Fruit fly (Drosophila melanogaster) Kc167 (cell line): ENCODE data around the gene Fign.

ENCODE experiments used
- Myc ChIP-seq: fragments of >200 bp; optimal IDR thresholded peaks from 2 replicates; lab custom pipeline; 2017; ENCODE audit warnings: missing external identifiers
- Sin3A ChIP-seq: fragments of >200 bp; optimal IDR thresholded peaks from 2 replicates; lab custom pipeline; 2018; ENCODE audit warnings: missing external identifiers
- h ChIP-seq: fragments of >200 bp; optimal IDR thresholded peaks from 3 replicates; lab custom pipeline; 2018; ENCODE audit warnings: missing external identifiers
- insv ChIP-seq: fragments of >200 bp; optimal IDR thresholded peaks from 3 replicates; lab custom pipeline; 2018; ENCODE audit warnings: missing external identifiers
- psq ChIP-seq: fragments of >200 bp; optimal IDR thresholded peaks from 2 replicates; lab custom pipeline; 2017; ENCODE audit warnings: missing external identifiers
- ttk ChIP-seq: sonication (Bioruptor generic); optimal IDR thresholded peaks from 2 replicates; lab custom pipeline; 2017; ENCODE audit warnings: missing external identifiers

Fign gene

DNA sequence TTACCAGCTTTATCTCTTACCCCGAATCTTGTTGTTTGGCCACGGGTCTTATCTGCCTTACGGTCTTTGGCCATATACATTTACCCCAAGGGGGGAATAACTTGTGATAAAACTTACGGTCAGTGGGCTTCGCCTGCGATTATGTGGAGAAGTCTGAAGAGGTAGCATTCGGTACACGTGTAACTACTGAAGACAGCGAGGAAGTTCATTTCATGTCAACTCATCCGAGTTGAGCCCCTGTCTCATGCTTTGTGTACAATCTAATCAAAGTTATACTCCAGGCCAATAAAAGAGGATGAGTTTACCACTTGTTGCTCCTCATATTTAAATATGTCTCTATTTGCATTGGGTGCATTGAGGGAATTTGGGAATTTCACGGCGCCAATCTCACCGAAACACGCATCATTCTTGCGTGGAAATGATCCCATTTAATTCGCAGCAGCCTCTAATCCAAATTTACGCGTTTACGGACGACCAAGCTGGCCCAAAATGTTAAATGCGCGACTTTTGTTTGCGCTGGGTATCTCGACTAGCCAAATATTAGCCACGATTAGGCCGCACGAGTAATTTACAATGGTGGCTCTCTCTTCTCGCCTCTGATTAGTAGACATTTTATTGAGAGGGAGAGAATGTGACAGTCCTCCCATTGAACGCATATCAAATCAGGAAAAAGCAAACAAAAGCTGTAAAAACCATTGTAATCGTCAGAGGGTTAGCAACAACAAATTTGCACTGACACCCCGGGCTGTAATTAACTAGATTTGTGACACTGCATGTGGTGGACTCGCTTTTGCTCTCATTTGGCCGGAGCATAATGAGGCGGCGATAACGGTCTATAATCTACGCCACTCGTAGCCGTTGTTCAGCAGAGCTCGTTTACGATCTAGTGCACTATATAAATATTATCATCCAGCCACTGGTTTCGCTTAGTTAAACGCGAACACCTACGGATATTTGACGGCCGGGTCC lies 3.9 kb upstream of the Fign start, which contains the start of gene CG33281:
Gene CG33281 (plus strand): TSS at position 919 of the 969 bp plus-strand sequence.
- TF ChIP-seq psq: no peak
- TF ChIP-seq ttk (lab: Kevin White, UChicago): no peak
- no peak for TF ChIP-seq Myc (lab: Kevin White, UChicago)
- no peak for TF ChIP-seq Sin3A (lab: Kevin White, UChicago)
- no peak for TF ChIP-seq insv (lab: Kevin White, UChicago)
- TF ChIP-seq h (lab: Kevin White, UChicago): no peak

DNA sequence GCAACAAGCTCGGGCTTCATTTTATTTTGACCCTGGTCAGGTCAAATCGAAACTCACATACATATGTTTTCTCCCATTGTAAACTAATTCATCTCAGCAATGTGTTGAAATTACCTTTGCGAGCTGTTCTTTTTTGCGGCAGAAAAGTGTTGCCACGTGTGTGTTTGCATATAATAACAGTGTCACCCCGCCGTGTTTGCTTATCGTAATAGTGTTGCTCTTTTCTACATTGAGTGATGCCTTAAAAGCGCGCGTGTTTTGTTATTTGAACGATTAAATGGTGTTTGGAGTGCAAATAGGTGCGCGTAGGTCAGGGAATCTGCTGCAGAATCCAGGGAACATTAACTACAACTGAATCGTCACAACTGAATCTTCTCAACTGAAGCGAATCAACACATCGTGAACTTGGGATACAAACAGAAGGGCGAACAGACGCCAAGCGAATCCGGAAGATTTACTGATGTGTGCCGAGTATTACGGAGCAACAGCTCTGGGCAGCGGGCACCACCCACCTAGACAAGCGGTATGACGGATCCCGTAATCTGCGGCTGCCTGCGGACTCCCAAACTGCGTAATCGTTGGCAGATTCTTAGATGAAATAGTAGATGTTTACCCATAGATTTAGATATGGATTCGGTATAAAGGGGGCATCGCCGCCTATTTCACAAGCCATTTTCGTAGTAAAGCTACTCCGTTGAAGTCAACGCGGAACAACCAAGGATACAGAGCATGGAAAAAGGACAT lies 11.0 kb downstream of the Fign start, which contains the start of gene CG15406:
Gene CG15406 (plus strand): TSS at position 694 of the 744 bp plus-strand sequence.
- no peak for TF ChIP-seq psq
- no peak for TF ChIP-seq h (lab: Kevin White, UChicago)
- no peak for TF ChIP-seq Sin3A (lab: Kevin White, UChicago)
- no peak for TF ChIP-seq insv (lab: Kevin White, UChicago)
- no peak for TF ChIP-seq Myc (lab: Kevin White, UChicago)
- TF ChIP-seq ttk (lab: Kevin White, UChicago): no peak

DNA sequence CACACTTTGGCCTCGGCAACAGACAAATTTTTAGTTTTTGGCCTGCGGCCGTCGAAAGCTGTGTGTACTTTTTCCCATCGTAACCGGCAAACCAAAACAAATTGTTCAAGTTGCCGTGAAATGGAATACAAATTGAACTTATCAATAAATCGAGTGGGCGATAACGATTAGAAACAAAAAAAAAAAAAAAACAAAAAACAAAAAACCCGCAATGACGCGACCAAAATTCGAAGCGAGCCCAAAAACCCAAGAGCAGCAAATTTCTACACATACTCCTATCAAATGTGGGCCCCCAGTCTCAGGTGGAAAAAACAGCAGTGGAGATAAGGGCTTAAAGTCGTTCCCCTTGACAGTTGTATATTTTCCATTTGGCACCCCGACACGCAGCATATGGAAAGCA lies 12.5 kb downstream of the Fign start:
- TF ChIP-seq ttk (lab: Kevin White, UChicago) (no peak), insv (lab: Kevin White, UChicago) (no peak), Myc (lab: Kevin White, UChicago) (no peak), Sin3A (lab: Kevin White, UChicago) (no peak), psq (no peak)

DNA sequence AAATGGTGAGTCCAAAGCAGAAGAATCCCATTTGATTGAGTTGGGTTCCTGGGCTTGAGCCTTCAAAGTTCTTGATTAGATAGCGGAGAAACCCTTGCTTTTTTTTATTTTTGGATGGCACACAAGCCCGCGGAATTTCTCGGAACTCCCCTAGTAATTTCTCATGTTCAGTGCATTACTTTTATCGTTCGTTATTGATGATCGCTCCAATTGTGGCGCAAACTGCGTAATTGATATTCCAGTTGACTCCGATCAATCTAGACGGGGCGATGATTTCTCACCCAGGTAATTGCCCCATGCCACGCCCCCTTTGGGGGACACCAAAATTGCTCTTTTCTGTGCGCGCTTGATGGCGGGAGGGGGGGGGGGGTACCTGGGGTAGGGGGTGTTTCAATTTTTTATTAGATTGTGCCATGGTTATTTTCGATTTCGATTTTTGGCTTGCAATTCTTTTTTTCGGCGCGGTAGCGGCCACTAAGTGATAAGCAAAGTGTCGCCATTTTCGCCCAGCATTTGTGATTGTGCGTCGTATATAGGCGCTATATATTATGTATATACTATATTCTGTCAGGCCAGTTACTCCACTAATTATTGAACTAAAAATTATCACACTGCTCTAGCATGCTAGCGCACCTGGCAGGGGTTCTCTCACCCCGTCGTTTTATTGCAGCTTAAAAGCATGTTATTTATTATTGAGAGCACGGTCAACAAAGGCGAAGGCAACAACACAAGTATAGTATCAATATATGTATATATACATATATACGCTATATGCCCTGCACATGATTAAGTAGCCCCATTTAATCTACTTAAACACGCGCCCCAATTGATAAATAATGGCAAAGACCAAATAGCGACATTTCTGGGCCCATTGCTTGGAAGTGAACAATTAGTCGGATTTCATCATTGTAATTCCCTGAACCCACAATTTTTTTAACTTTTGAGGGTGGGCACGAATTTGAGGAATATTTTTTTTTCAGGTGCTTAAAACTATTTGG lies 14.5 kb downstream of the Fign start:
- TF ChIP-seq Myc (lab: Kevin White, UChicago) (no peak), Sin3A (lab: Kevin White, UChicago) (no peak), ttk (lab: Kevin White, UChicago) (no peak), insv (lab: Kevin White, UChicago) (no peak), h (lab: Kevin White, UChicago) (no peak), psq (no peak)

DNA sequence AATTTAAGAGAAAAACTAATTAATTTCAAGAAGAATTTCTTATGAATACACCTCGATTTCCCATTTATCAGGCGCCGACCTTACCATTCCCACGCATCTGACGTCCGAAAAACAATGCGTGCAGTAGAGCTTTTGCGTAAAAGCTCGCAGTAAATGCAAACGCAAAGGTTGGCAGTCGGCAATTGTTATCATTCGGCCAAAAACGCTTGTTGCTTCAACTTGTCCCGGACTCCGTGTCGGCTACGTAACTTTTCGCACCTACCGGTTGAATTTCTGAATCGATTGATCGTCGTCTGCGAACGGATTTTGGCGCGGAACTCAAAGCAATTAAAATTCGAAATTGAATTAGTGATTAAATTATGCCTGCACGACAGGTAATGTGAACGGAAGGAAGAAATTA lies 15.8 kb downstream of the Fign start, which contains the start of gene CG3277:
Gene CG3277 (plus strand): TSS at position 208 of the 400 bp plus-strand sequence.
- TF ChIP-seq Sin3A (lab: Kevin White, UChicago) (no peak), insv (lab: Kevin White, UChicago) (no peak), h (lab: Kevin White, UChicago) (no peak), psq (no peak), Myc (lab: Kevin White, UChicago) (no peak), ttk (lab: Kevin White, UChicago) (no peak)

DNA sequence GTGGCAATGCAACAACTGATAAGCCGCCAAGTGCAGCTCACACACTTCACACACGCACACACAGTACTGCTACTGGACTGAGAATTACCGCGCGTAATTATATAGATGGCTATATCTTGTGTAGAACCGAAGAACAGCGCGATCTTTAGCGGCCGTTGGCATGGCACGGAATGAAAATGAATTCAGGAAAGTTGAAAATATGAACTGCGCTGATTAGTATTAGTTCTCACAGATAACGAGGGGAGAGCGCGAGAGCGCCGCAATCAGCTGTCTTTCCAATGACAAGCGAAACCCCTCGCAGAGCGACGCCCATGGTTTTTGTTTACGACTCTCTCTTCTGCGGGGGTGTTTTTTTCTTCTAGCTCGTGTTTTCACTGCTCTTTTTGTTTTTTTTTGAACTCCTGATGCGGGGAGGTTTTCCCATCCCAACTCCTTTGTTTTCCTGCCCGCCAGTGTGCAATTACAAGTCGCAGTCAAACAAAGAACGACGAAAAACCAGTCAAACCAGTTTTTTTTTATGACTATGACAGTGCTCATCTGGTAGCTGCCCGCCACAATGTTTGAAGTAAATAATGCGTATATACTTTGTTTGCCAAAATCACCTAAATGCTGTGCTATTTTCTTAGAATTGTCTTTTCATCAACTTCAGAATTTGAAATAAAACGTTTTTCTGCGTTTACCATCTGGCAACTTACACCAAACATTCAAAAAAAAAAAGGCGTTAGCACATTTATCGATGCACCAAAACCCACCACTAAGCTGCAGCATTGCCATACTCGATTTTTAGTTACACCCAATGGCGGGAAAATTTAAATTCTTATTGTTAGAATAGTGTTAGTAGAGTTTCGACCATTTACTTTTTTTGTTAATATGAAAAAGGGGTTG lies 16.5 kb downstream of the Fign start, which contains the start of gene CG9663:
Gene CG9663 (minus strand): TSS at position 173 of the 885 bp plus-strand sequence.
- no peak for TF ChIP-seq ttk (lab: Kevin White, UChicago)
- no peak for TF ChIP-seq psq
- TF ChIP-seq Myc (lab: Kevin White, UChicago): no peak
- no peak for TF ChIP-seq h (lab: Kevin White, UChicago)
- no peak for TF ChIP-seq Sin3A (lab: Kevin White, UChicago)
- TF ChIP-seq insv (lab: Kevin White, UChicago): no peak

DNA sequence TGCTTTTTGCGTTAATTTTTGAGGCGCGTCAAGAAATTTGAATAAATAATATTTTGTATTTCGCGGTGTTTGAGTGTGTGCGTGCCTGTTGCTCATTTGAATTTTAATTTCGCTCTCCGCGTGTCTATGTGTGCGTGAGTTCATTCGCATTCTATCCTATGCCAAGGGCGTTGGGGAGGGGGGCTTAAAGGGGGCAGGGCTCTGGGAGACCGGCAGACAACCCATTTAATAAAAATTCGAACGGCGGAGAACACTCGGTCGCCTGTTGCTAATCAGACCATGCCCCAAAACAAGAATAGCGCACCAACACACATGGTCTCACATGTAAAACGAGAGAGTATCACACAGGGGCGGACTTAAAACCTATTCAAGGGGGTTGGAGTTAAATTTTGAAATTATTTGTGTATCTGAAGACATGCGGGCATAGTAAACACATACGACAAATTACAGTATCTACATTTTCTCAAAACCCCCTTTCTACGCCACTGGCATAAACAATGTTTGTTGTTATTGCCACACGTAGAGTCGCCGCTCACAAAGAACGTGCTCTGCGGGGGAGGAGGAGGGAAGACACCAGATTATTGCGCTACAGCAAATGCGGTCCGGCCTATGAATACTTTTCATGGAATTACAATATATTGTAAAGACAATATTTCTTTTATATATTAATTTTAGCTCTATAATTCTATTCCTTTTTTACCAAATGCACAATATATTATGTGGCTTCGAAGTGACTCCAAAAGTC lies 17.7 kb downstream of the Fign start:
- TF ChIP-seq psq: no peak
- no peak for TF ChIP-seq Sin3A (lab: Kevin White, UChicago)
- no peak for TF ChIP-seq h (lab: Kevin White, UChicago)
- TF ChIP-seq ttk (lab: Kevin White, UChicago): no peak
- no peak for TF ChIP-seq Myc (lab: Kevin White, UChicago)
- no peak for TF ChIP-seq insv (lab: Kevin White, UChicago)

DNA sequence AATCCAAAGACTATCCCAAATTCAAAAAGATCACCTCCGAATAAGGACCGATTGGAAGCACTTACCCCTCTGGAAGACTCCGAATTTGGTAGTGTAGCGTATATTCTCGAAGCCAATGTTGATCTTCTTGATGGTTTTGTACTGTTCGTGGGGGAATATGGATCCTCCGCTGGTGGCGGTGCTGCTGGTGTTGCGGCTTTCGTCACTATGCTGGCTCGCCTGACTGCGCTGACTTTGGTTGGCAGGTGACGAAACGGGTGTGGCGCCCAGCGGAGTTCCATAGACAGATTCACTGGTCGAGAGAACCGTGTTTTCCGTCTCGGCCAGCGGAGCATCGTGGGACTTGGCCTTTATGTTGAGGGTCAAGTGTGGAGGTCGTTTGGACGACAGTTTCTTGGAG lies 18.6 kb downstream of the Fign start:
- TF ChIP-seq ttk (lab: Kevin White, UChicago): no peak
- TF ChIP-seq psq: no peak
- TF ChIP-seq h (lab: Kevin White, UChicago): no peak
- no peak for TF ChIP-seq insv (lab: Kevin White, UChicago)
- no peak for TF ChIP-seq Myc (lab: Kevin White, UChicago)
- TF ChIP-seq Sin3A (lab: Kevin White, UChicago): no peak

DNA sequence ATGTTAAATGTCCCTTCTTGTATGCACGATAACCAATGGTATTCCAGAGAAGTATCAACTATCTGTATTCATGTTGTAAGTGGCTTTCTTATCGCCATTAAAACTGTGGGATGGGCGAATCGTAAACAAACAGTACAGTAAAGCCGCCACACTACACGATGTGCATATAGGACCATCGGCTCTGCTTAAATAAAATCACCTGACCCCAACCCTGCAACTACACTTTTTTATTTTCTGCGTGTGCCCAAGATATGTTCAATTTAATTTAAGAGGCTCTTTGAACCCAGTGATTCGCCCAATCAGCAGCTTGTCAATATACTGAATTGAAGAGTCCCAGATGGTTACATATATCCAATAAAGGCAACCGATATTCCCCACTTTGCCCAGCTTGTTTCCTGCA lies 19.9 kb downstream of the Fign start:
- TF ChIP-seq ttk (lab: Kevin White, UChicago) (no peak), insv (lab: Kevin White, UChicago) (no peak), Myc (lab: Kevin White, UChicago) (no peak), h (lab: Kevin White, UChicago) (no peak), psq (no peak), Sin3A (lab: Kevin White, UChicago) (no peak)
